Worm (Caenorhabditis elegans): ENCODE results near the gene C33F10.8.
A peak's percentile ranks its signal among the peaks of the same experiment; 100 is the strongest.
"Not testable (repeated sequence)": the region's sequence is repeated elsewhere in the genome, so short reads cannot be mapped to it uniquely, and the experiment has no call there.

Gene C33F10.8

DNA sequence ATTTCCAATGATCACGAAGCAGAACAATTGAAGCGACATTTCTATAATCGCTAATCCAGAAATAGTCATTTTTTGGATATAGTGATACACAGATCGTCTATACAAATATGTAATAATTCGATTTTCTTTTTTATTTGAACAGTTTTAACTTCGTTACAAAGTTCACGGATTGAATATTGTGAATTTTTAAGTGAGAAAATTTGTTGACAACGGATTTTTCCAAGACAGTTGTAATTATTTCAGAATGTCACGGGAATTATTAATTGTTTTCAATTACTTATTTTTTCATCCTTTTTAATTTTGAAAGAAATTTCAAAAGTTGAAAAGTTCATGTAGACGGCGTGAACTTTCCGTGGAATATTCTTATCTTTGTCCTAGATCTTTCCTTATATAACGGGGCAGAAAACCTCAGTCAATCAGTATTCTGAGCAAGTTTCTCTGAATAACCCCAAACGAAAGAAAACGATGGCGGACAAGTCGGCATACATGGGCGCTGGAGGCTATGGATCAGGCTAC, 17.2 kb upstream of the C33F10.8 start, which contains the start of the genes T23B7.2 and nspd-4:
T23B7.2 (minus strand) TSS at position 101 of the 516 bp plus-strand sequence.
nspd-4 (plus strand) TSS at position 466 of the 516 bp plus-strand sequence.
- not testable (repeated sequence) for TF ChIP-seq rnt-1 (tag; optimal IDR thresholded peaks at IDR 0.05); ceh-48 (tag; optimal IDR thresholded peaks at IDR 0.05); fkh-10 (GFP tag; optimal IDR thresholded peaks at IDR 0.05)

DNA sequence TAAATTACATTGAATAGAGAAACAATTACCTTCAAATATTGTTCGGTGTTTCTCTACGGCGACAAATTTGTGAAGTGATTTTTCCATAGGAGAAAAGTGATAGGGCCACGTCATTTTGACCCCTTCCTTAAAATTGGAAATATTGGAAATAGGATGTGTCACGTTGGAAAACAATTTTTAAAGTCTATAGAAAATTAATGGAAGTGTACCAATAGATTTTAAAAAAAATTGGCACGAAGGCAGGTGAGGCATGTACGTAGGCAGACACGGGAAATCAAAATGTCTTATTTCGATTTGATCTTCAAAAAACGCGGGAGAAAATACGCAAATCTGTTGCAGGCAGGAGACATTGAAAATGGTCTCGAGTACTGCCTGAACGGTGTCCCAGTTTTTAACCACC, 12.6 kb upstream of the C33F10.8 start, which contains the start of gene C33F10.12:
C33F10.12 (minus strand) TSS at position 101 of the 400 bp plus-strand sequence.
- TF ChIP-seq lim-6 (tag; optimal IDR thresholded peaks at IDR 0.05) (no peak), ceh-31 (tag; optimal IDR thresholded peaks at IDR 0.05) (no peak), pros-1 (tag; optimal IDR thresholded peaks at IDR 0.05) (no peak), nhr-232 (tag; optimal IDR thresholded peaks at IDR 0.05) (no peak), F13H6.1 (tag; optimal IDR thresholded peaks at IDR 0.05) (no peak), dve-1 (tag; optimal IDR thresholded peaks at IDR 0.05) (no peak), pat-9 (tag; optimal IDR thresholded peaks at IDR 0.05) (no peak), pag-3 (tag; optimal IDR thresholded peaks at IDR 0.05; ENCODE audit: borderline replicate concordance) (no peak), ceh-22 (tag; optimal IDR thresholded peaks at IDR 0.05) (no peak), dmd-4 (tag; optimal IDR thresholded peaks at IDR 0.05; ENCODE audit: borderline replicate concordance) (no peak), fax-1 (tag; optimal IDR thresholded peaks at IDR 0.05) (no peak)

DNA sequence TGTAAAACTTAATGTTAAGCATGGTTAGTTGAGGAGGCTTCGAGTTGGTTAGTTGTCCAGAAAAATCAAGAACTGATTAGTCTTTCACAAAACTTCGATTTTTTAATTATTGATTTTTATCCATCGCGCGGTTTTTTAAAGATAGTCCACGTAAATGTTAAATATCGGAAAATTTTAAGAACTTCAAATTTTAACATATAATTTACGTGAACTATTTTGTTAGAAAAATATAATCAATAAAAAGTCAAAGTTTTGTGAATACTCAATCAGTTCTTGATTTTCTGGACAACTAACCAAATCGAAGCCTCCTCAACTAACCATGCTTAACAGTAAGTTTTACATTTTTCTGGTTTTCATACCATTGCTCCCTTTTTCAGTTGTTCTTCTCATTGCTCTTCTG, 9.7 kb upstream of the C33F10.8 start, which contains the start of the genes C33F10.11 and C33F10.1:
C33F10.11 (minus strand) TSS at position 101 of the 400 bp plus-strand sequence.
C33F10.1 (plus strand) TSS at position 263 of the 400 bp plus-strand sequence.
- TF ChIP-seq sox-2 (GFP tag; IDR thresholded peaks at IDR 0.05): no peak
- TF ChIP-seq che-1 (tag; optimal IDR thresholded peaks at IDR 0.05): no peak
- no peak for TF ChIP-seq odd-2 (tag; optimal IDR thresholded peaks at IDR 0.05)
- TF ChIP-seq unc-3 (GFP tag; conservative IDR thresholded peaks at IDR 0.05): no peak
- TF ChIP-seq unc-3 (tag; optimal IDR thresholded peaks at IDR 0.05): no peak
- no peak for TF ChIP-seq madf-2 (tag; optimal IDR thresholded peaks at IDR 0.05)
- no peak for TF ChIP-seq hlh-8 (tag; optimal IDR thresholded peaks at IDR 0.05)
- no peak for TF ChIP-seq eyg-1 (tag; optimal IDR thresholded peaks at IDR 0.05)
- TF ChIP-seq fkh-10 (GFP tag; optimal IDR thresholded peaks at IDR 0.05): no peak
- no peak for TF ChIP-seq Y22D7AL.16 (tag; optimal IDR thresholded peaks at IDR 0.05)
- no peak for TF ChIP-seq nhr-232 (tag; optimal IDR thresholded peaks at IDR 0.05)
- TF ChIP-seq unc-86 (tag; optimal IDR thresholded peaks at IDR 0.05): no peak

DNA sequence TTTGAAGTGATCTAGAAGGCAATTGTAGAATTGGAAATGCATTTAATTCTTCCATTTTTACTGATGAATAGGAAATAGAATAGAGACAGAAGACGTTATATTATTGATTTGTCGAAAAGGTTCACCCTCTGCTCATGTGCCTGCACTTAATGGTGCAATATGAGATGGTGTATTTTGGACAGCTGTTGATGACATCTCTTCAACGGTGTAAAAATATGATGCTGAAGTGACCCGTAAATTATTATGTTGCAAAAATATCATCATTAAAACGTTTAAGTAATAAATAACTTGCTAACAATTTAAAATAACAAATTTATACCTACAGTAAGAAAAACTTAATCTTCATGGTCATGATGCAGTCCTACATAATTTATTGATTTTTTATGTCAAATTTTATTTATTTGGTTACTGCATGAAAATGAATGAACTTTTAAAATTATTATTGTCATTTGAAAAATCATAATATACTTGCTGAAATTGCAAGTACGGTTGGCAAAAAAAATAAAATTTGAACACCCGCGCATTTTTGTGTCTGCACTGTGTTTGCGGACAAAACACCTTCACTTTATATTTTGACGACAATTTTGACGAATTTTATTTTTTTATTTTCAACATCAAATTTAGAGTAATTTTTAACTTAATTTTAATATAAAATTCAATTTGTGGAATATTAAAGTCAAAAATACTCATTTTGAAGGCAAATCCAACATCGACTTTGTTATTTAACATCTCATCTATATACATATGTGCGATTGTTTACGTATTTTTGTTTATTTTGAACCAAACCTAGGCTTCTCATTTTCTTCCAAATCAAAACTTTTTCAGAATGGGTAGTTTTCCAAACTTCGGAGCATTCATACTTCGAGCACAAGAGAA, 2.9 kb upstream of the C33F10.8 start, which contains the start of the genes fbxb-88 and tbck-1:
fbxb-88 (minus strand) TSS at position 151 of the 876 bp plus-strand sequence.
tbck-1 (plus strand) TSS at position 826 of the 876 bp plus-strand sequence.
- no peak for TF ChIP-seq nhr-232 (tag; optimal IDR thresholded peaks at IDR 0.05)
- peak; percentile 0 for TF ChIP-seq ceh-34 (tag; optimal IDR thresholded peaks at IDR 0.05)
- peak; percentile 68 for TF ChIP-seq unc-55 (GFP tag; optimal IDR thresholded peaks at IDR 0.05)

DNA sequence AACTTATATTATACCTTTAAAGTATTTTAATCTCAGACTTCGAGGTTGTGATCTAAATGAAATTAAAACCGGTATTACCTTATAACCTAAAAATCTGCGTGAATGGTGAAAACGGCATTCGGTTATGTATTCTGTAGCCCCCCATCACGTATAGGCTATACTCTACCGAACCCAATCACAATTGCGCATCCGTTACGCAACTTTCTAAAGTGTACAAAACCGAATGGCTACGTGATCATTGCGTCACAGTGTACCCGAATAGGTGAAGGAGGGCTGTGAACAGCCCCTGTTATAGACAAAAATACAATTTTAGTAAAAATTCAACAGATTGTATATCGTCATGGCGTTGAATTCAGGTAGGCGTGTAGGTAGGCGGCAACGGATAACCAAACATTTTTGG, 2.4 kb downstream of the C33F10.8 start:
- TF ChIP-seq ama-1 (optimal IDR thresholded peaks at IDR 0.05): no peak
- TF ChIP-seq elt-2 (tag; optimal IDR thresholded peaks at IDR 0.05): peak; percentile 60

DNA sequence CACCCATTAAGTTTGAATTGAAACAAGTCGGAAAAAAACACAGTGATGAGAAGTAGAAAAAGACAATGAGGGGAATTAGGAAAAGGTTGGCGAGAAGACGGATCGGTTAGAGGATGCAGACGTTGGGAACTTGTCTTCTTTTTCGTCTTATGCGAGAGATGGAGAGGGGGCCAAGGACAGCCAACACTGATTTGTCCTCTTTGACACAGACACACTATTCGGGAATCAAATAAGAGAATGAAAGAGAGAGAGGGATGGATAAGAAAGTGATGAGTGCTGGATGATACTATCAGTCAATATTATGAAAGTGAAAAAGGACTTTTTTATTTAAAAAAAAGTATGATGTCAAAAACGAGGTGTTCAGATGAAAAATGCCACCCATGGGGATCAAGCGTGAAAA, 3.3 kb downstream of the C33F10.8 start, which contains the start of gene lact-5:
lact-5 (minus strand) TSS at position 1 of the 400 bp plus-strand sequence.
- no peak for TF ChIP-seq odd-2 (tag; optimal IDR thresholded peaks at IDR 0.05)
- TF ChIP-seq dmd-4 (tag; optimal IDR thresholded peaks at IDR 0.05; ENCODE audit: borderline replicate concordance): no peak
- TF ChIP-seq elt-2 (tag; optimal IDR thresholded peaks at IDR 0.05): peak; percentile 15
- no peak for TF ChIP-seq lin-11 (tag; optimal IDR thresholded peaks at IDR 0.05)
- no peak for TF ChIP-seq ceh-45 (GFP tag; IDR thresholded peaks at IDR 0.05)
- TF ChIP-seq ceh-31 (tag; optimal IDR thresholded peaks at IDR 0.05): no peak
